Worm (Caenorhabditis elegans) whole organism, L1 larva: ENCODE measurements around the gene F14D7.9.
"Not testable (repeated sequence)": the region's sequence is repeated elsewhere in the genome, so short reads cannot be mapped to it uniquely, and the experiment has no call there.

Source experiments
- aha-1 ChIP-seq: fragments of 150-350 bp; optimal IDR thresholded peaks from 2 replicates; lab custom pipeline; 2014; ENCODE audit warnings: missing biosample characterization, missing genetic modification characterization
- ceh-63 ChIP-seq: fragments of 200-800 bp; sonication (Bioruptor generic); optimal IDR thresholded peaks from 2 replicates; lab custom pipeline; 2018; ENCODE audit warnings: mild to moderate bottlenecking, missing genetic modification characterization, missing compliant biosample characterization
- ceh-82 ChIP-seq, 3 experiments: fragments of 150-350 bp in 1 of 3; sonication (generic microtip) in 2 of 3; optimal IDR thresholded peaks; 2 replicates each; lab custom pipeline; 2014 to 2017; ENCODE audit warnings: missing biosample characterization in 3 of 3, missing genetic modification characterization in 3 of 3
- ces-1 ChIP-seq: fragments of 150-350 bp; optimal IDR thresholded peaks from 2 replicates; lab custom pipeline; 2014; ENCODE audit warnings: missing biosample characterization, missing genetic modification reagents, missing genetic modification characterization
- dpl-1 ChIP-seq, 3 experiments: fragments of 150-350 bp in 2 of 3; sonication (generic microtip) in 1 of 3; optimal IDR thresholded peaks; 2 replicates each; lab custom pipeline; 2014 to 2017; ENCODE audit warnings: missing biosample characterization in 3 of 3, missing genetic modification characterization in 3 of 3, missing genetic modification reagents in 3 of 3
- efl-1 ChIP-seq, 4 experiments: fragments of 150-350 bp; optimal IDR thresholded peaks in 3 of 4; peaks in 1 of 4; 1 replicate in 1 of 4; 2 replicates in 3 of 4; lab custom pipeline; 2014; ENCODE audit warnings: missing biosample characterization in 2 of 4, missing genetic modification characterization in 2 of 4, missing genetic modification reagents in 2 of 4
- efl-3 ChIP-seq: fragments of 200-800 bp; sonication (Bioruptor generic); optimal IDR thresholded peaks from 2 replicates; lab custom pipeline; 2018; ENCODE audit warnings: mild to moderate bottlenecking, missing genetic modification characterization, missing compliant biosample characterization
- elt-3 ChIP-seq, 6 experiments: fragments of 150-350 bp in 1 of 6; sonication (generic microtip); optimal IDR thresholded peaks; 2 replicates each; lab custom pipeline; 2017 to 2018; ENCODE audit warnings: missing biosample characterization in 6 of 6, missing genetic modification characterization in 6 of 6, inconsistent platforms in 1 of 6
- grh-1 ChIP-seq: fragments of 200-800 bp; sonication (Bioruptor generic); IDR thresholded peaks from 2 replicates; pipeline ENCODE4 v1.3.6; 2022; ENCODE audit warnings: missing genetic modification reagents, missing genetic modification characterization, missing compliant biosample characterization
- hlh-4 ChIP-seq: sonication (generic microtip); optimal IDR thresholded peaks from 2 replicates; lab custom pipeline; 2016; ENCODE audit warnings: mild to moderate bottlenecking, missing genetic modification characterization, missing compliant biosample characterization
- hpl-2 ChIP-seq: fragments of 150-350 bp; optimal IDR thresholded peaks from 2 replicates; lab custom pipeline; 2014; ENCODE audit warnings: missing biosample characterization, missing genetic modification reagents, missing genetic modification characterization
- irx-1 ChIP-seq: sonication (generic microtip); optimal IDR thresholded peaks from 2 replicates; lab custom pipeline; 2016; ENCODE audit warnings: missing genetic modification characterization, missing compliant biosample characterization
- isw-1 ChIP-seq: fragments of 200-800 bp; sonication (Bioruptor generic); IDR thresholded peaks from 2 replicates; pipeline ENCODE4 v1.3.6; 2022; ENCODE audit warnings: missing genetic modification characterization, missing compliant biosample characterization
- lin-13 ChIP-seq: fragments of 150-350 bp; optimal IDR thresholded peaks from 2 replicates; lab custom pipeline; 2014; ENCODE audit warnings: missing biosample characterization, missing genetic modification reagents, missing genetic modification characterization
- lin-15B ChIP-seq: fragments of 150-350 bp; sonication (generic microtip); optimal IDR thresholded peaks from 3 replicates; lab custom pipeline; 2014; ENCODE audit warnings: missing biosample characterization, missing genetic modification characterization
- lir-3 ChIP-seq: sonication (generic microtip); optimal IDR thresholded peaks from 2 replicates; lab custom pipeline; 2016; ENCODE audit warnings: mild to moderate bottlenecking, missing genetic modification characterization, moderate library complexity, missing compliant biosample characterization; ENCODE audit not compliant: poor library complexity
- nhr-11 ChIP-seq: fragments of 150-350 bp; optimal IDR thresholded peaks from 2 replicates; lab custom pipeline; 2014; ENCODE audit warnings: missing biosample characterization, missing genetic modification characterization
- nhr-12 ChIP-seq: sonication (generic microtip); optimal IDR thresholded peaks from 2 replicates; lab custom pipeline; 2017; ENCODE audit warnings: missing biosample characterization, missing genetic modification characterization
- nhr-47 ChIP-seq: sonication (generic microtip); optimal IDR thresholded peaks from 2 replicates; lab custom pipeline; 2016; ENCODE audit warnings: mild to moderate bottlenecking, missing genetic modification characterization, moderate library complexity, missing compliant biosample characterization
- nhr-77 ChIP-seq: fragments of 150-350 bp; optimal IDR thresholded peaks from 2 replicates; lab custom pipeline; 2014; ENCODE audit warnings: missing biosample characterization, missing genetic modification characterization
- nhr-84 ChIP-seq: sonication (generic microtip); optimal IDR thresholded peaks from 2 replicates; lab custom pipeline; 2017; ENCODE audit warnings: missing biosample characterization, missing genetic modification characterization
- pag-3 ChIP-seq: sonication (generic microtip); optimal IDR thresholded peaks from 2 replicates; lab custom pipeline; 2017; ENCODE audit warnings: missing genetic modification characterization, mild to moderate bottlenecking, missing compliant biosample characterization, antibody characterized with exemption, borderline replicate concordance; ENCODE audit not compliant: insufficient read depth
- pqm-1 ChIP-seq: sonication (generic microtip); optimal IDR thresholded peaks from 3 replicates; lab custom pipeline; 2017; ENCODE audit warnings: missing biosample characterization, missing genetic modification characterization
- snpc-4 ChIP-seq: fragments of 150-350 bp; optimal IDR thresholded peaks from 2 replicates; lab custom pipeline; 2014; ENCODE audit warnings: missing biosample characterization, missing genetic modification characterization
- snu-23 ChIP-seq: sonication (generic microtip); optimal IDR thresholded peaks from 2 replicates; lab custom pipeline; 2016; ENCODE audit warnings: missing genetic modification characterization, missing compliant biosample characterization
- sptf-1 ChIP-seq: fragments of 150-350 bp; optimal IDR thresholded peaks from 2 replicates; lab custom pipeline; 2014; ENCODE audit warnings: missing biosample characterization, missing genetic modification characterization
- sup-37 ChIP-seq: fragments of 200-800 bp; sonication (Bioruptor generic); optimal IDR thresholded peaks from 2 replicates; lab custom pipeline; 2018; ENCODE audit warnings: mild to moderate bottlenecking, missing genetic modification characterization, missing compliant biosample characterization
- swsn-7 ChIP-seq: sonication (generic microtip); optimal IDR thresholded peaks from 2 replicates; lab custom pipeline; 2016; ENCODE audit warnings: missing genetic modification characterization, missing compliant biosample characterization
- unc-86 ChIP-seq: sonication (generic microtip); optimal IDR thresholded peaks from 2 replicates; lab custom pipeline; 2016; ENCODE audit warnings: missing genetic modification characterization, missing compliant biosample characterization
- unc-98 ChIP-seq: fragments of 200-800 bp; sonication (Bioruptor generic); IDR thresholded peaks from 2 replicates; pipeline ENCODE4 v1.3.6; 2022; ENCODE audit warnings: missing genetic modification characterization, missing compliant biosample characterization
- zip-4 ChIP-seq: fragments of 200-800 bp; sonication (Bioruptor generic); optimal IDR thresholded peaks from 2 replicates; lab custom pipeline; 2018; ENCODE audit warnings: mild to moderate bottlenecking, missing genetic modification characterization, moderate library complexity, missing compliant biosample characterization
- ztf-4 ChIP-seq: fragments of 150-350 bp; optimal IDR thresholded peaks from 2 replicates; lab custom pipeline; 2014; ENCODE audit warnings: missing biosample characterization, missing genetic modification characterization

The F14D7.9 gene

ce11 chrV:14270729-14271128, 23.8 kb upstream of the F14D7.9 start, which contains the start of gene F40G12.5:
TSS of gene F40G12.5 (minus strand) at chrV:14270829.
- TF ChIP-seq nhr-11 (tag; lab: Kevin White, UChicago) (no peak), lir-3 (tag; lab: Kevin White, UChicago) (no peak), grh-1 (GFP tag; lab: Robert Waterston, UW) (no peak), ces-1 (GFP tag; lab: Kevin White, UChicago) (no peak)

- no peak for TF ChIP-seq nhr-47 (tag; lab: Kevin White, UChicago)
- TF ChIP-seq swsn-7 (tag; lab: Kevin White, UChicago), result no peak
- TF ChIP-seq ceh-82 (tag; optimal IDR thresholded peaks at IDR 0.05; lab: Kevin White, UChicago), result no peak
- no peak for TF ChIP-seq isw-1 (GFP tag; lab: Robert Waterston, UW)
- no peak for TF ChIP-seq efl-3 (GFP tag; lab: Kevin White, UChicago)
- no peak for TF ChIP-seq nhr-77 (tag; lab: Kevin White, UChicago)
- TF ChIP-seq nhr-84 (tag; lab: Kevin White, UChicago), result no peak
- TF ChIP-seq hpl-2 (GFP tag; lab: Kevin White, UChicago), result no peak
- TF ChIP-seq irx-1 (tag; lab: Kevin White, UChicago), result no peak
- no peak for TF ChIP-seq nhr-12 (tag; lab: Kevin White, UChicago)
- no peak for TF ChIP-seq efl-1 (optimal IDR thresholded peaks at IDR 0.05; lab: Kevin White, UChicago)
- no peak for TF ChIP-seq efl-1 (GFP tag; optimal IDR thresholded peaks at IDR 0.05 in 1 of 2; lab: Kevin White, UChicago)
- no peak for TF ChIP-seq ceh-63
- no peak for TF ChIP-seq dpl-1 (GFP tag; optimal IDR thresholded peaks at IDR 0.05; lab: Kevin White, UChicago)
- TF ChIP-seq snu-23 (GFP tag; lab: Kevin White, UChicago), result no peak
- no peak for TF ChIP-seq pag-3
- no peak for TF ChIP-seq lir-3 (tag; lab: Kevin White, UChicago)
- no peak for TF ChIP-seq unc-98 (GFP tag; lab: Robert Waterston, UW)
- no peak for TF ChIP-seq ztf-4
- no peak for TF ChIP-seq sup-37 (GFP tag; lab: Kevin White, UChicago)
Measured at ce11 chrV:14273019-14273418, 21.5 kb upstream of the F14D7.9 start, which contains the start of gene F40G12.6. TSS of gene F40G12.6 (minus strand) at chrV:14273119.

ce11 chrV:14274268-14274667, 20.2 kb upstream of the F14D7.9 start, which contains the start of gene F40G12.7:
TSS of gene F40G12.7 (plus strand) at chrV:14274568.
- not testable (repeated sequence) for TF ChIP-seq aha-1 (tag; lab: Kevin White, UChicago); sptf-1 (tag; lab: Kevin White, UChicago); lin-13 (GFP tag; lab: Kevin White, UChicago)
- TF ChIP-seq, all 84 proteins: peak for 0; not testable (repeated sequence) for 84

ce11 chrV:14277456-14277855, 17.0 kb upstream of the F14D7.9 start:
- TF ChIP-seq snpc-4, result peak; percentile 40

ce11 chrV:14279777-14280176, 14.7 kb upstream of the F14D7.9 start, which contains the start of gene srt-33:
TSS of gene srt-33 (minus strand) at chrV:14279877.
- TF ChIP-seq snpc-4 (no peak), hlh-4 (no peak), lin-15B (tag; lab: Kevin White, UChicago) (no peak), pqm-1 (no peak), elt-3 (tag; optimal IDR thresholded peaks at IDR 0.05; lab: Kevin White, UChicago) (no peak), unc-86 (tag; lab: Kevin White, UChicago) (no peak), pag-3 (no peak), zip-4 (GFP tag; lab: Kevin White, UChicago) (no peak), efl-3 (GFP tag; lab: Kevin White, UChicago) (no peak)
